Fruit fly (Drosophila melanogaster) whole organism, prepupa: Measurements from ENCODE around the gene ATPsynB.

Source experiments
- CG10631 ChIP-seq: fragments of 200-800 bp; sonication (Bioruptor generic); optimal IDR thresholded peaks from 2 replicates; lab custom pipeline; 2016; ENCODE audit warnings: missing biosample characterization, missing genetic modification characterization
- CG10669 ChIP-seq: fragments of 200-800 bp; sonication (Bioruptor generic); optimal IDR thresholded peaks from 3 replicates; lab custom pipeline; 2018; ENCODE audit warnings: missing biosample characterization, mild to moderate bottlenecking, missing genetic modification characterization, moderate library complexity
- CG11294 ChIP-seq: fragments of 200-800 bp; sonication (Bioruptor generic); IDR thresholded peaks from 2 replicates; pipeline ENCODE4 v1.3.6; 2022; ENCODE audit warnings: missing biosample characterization, missing genetic modification characterization
- CG11762 ChIP-seq: fragments of 200-800 bp; sonication (Bioruptor generic); optimal IDR thresholded peaks from 3 replicates; lab custom pipeline; 2016; ENCODE audit warnings: missing biosample characterization, missing genetic modification characterization; ENCODE audit not compliant: insufficient read depth
- CG11902 ChIP-seq: fragments of 200-800 bp; sonication (Bioruptor generic); optimal IDR thresholded peaks from 3 replicates; lab custom pipeline; 2016; ENCODE audit warnings: missing biosample characterization, missing genetic modification characterization
- CG15336 ChIP-seq: fragments of 200-800 bp; sonication (Bioruptor generic); IDR thresholded peaks from 2 replicates; pipeline ENCODE4 v1.3.6; 2022; ENCODE audit warnings: missing biosample characterization, missing genetic modification characterization
- CG1621 ChIP-seq: fragments of 200-800 bp; sonication (Bioruptor generic); optimal IDR thresholded peaks from 3 replicates; lab custom pipeline; 2018; ENCODE audit warnings: missing biosample characterization, mild to moderate bottlenecking, missing genetic modification characterization
- CG16779 ChIP-seq: fragments of 200-800 bp; sonication (Bioruptor generic); optimal IDR thresholded peaks from 3 replicates; lab custom pipeline; 2017; ENCODE audit warnings: missing biosample characterization, mild to moderate bottlenecking, missing genetic modification characterization
- CG3032 ChIP-seq: fragments of 200-800 bp; optimal IDR thresholded peaks from 2 replicates; lab custom pipeline; 2019; ENCODE audit warnings: missing biosample characterization, mild to moderate bottlenecking, missing genetic modification characterization, moderate library complexity
- CG32006 ChIP-seq: fragments of 200-800 bp; sonication (Bioruptor generic); optimal IDR thresholded peaks from 3 replicates; lab custom pipeline; 2017; ENCODE audit warnings: missing biosample characterization, mild to moderate bottlenecking, missing genetic modification characterization
- CG34406 ChIP-seq: fragments of 200-800 bp; sonication (Bioruptor generic); optimal IDR thresholded peaks from 3 replicates; lab custom pipeline; 2016; ENCODE audit warnings: missing biosample characterization, missing genetic modification characterization
- CG4318 ChIP-seq: fragments of 200-800 bp; sonication (Bioruptor generic); optimal IDR thresholded peaks from 3 replicates; lab custom pipeline; 2017; ENCODE audit warnings: missing biosample characterization, mild to moderate bottlenecking, missing genetic modification characterization
- CG6163 ChIP-seq: fragments of 200-800 bp; sonication (Bioruptor generic); IDR thresholded peaks from 3 replicates; pipeline ENCODE4 v1.3.6; 2022; ENCODE audit warnings: missing biosample characterization, missing genetic modification characterization
- CG6276 ChIP-seq: fragments of 200-800 bp; sonication (Bioruptor generic); optimal IDR thresholded peaks from 2 replicates; lab custom pipeline; 2017; ENCODE audit warnings: missing biosample characterization, mild to moderate bottlenecking, missing genetic modification characterization
- CG6792 ChIP-seq: fragments of 200-800 bp; sonication (Bioruptor generic); optimal IDR thresholded peaks from 3 replicates; lab custom pipeline; 2016; ENCODE audit warnings: missing biosample characterization, missing genetic modification characterization
- CG6808 ChIP-seq: fragments of 200-800 bp; sonication (Bioruptor generic); optimal IDR thresholded peaks from 3 replicates; lab custom pipeline; 2017; ENCODE audit warnings: missing biosample characterization, missing genetic modification characterization, mild to moderate bottlenecking, moderate library complexity, missing genetic modification reagents
- CG7368 ChIP-seq: fragments of 200-800 bp; sonication (Bioruptor generic); optimal IDR thresholded peaks from 3 replicates; lab custom pipeline; 2016; ENCODE audit warnings: missing biosample characterization, missing genetic modification characterization
- CG8119 ChIP-seq: fragments of 200-800 bp; sonication (Bioruptor generic); IDR thresholded peaks from 3 replicates; pipeline ENCODE4 v1.3.6; 2022; ENCODE audit warnings: missing biosample characterization, missing genetic modification characterization
- CG8319 ChIP-seq: fragments of 200-800 bp; sonication (Bioruptor generic); optimal IDR thresholded peaks from 3 replicates; lab custom pipeline; 2016; ENCODE audit warnings: missing biosample characterization, missing genetic modification characterization
- CG8632 ChIP-seq: fragments of 200-800 bp; sonication (Bioruptor generic); optimal IDR thresholded peaks from 3 replicates; lab custom pipeline; 2016; ENCODE audit warnings: missing biosample characterization, missing genetic modification characterization
- CG9139 ChIP-seq: fragments of 200-800 bp; sonication (Bioruptor generic); optimal IDR thresholded peaks from 3 replicates; lab custom pipeline; 2017; ENCODE audit warnings: missing biosample characterization, mild to moderate bottlenecking, missing genetic modification characterization
- Eip75B ChIP-seq: fragments of 200-800 bp; sonication (Bioruptor generic); optimal IDR thresholded peaks from 3 replicates; lab custom pipeline; 2016; ENCODE audit warnings: missing biosample characterization, missing genetic modification characterization
- Eip78C ChIP-seq: fragments of 200-800 bp; sonication (Bioruptor generic); peaks from one replicate; lab custom pipeline; 2016; ENCODE audit warnings: missing biosample characterization, missing genetic modification characterization
- Eip93F ChIP-seq: fragments of 200-800 bp; sonication (Bioruptor generic); optimal IDR thresholded peaks from 2 replicates; lab custom pipeline; 2016; ENCODE audit warnings: missing biosample characterization, mild to moderate bottlenecking, missing genetic modification characterization
- Ets21C ChIP-seq: fragments of 200-800 bp; sonication (Bioruptor generic); optimal IDR thresholded peaks from 3 replicates; lab custom pipeline; 2016; ENCODE audit warnings: missing biosample characterization, missing genetic modification characterization
- Gug ChIP-seq: fragments of 200-800 bp; sonication (Bioruptor generic); IDR thresholded peaks from 2 replicates; pipeline ENCODE4 v1.3.6; 2022; ENCODE audit warnings: missing biosample characterization, missing genetic modification characterization
- Hr38 ChIP-seq: sonication (Bioruptor generic); optimal IDR thresholded peaks from 2 replicates; lab custom pipeline; 2016; ENCODE audit warnings: missing biosample characterization, missing genetic modification characterization
- Hr39 ChIP-seq: fragments of 200-800 bp; sonication (Bioruptor generic); optimal IDR thresholded peaks from 2 replicates; lab custom pipeline; 2016; ENCODE audit warnings: missing biosample characterization, missing genetic modification characterization
- Hr4 ChIP-seq: fragments of 200-800 bp; sonication (Bioruptor generic); optimal IDR thresholded peaks from 3 replicates; lab custom pipeline; 2016; ENCODE audit warnings: missing biosample characterization, missing genetic modification characterization
- Lpt ChIP-seq: fragments of 200-800 bp; sonication (Bioruptor generic); optimal IDR thresholded peaks from 3 replicates; lab custom pipeline; 2016; ENCODE audit warnings: missing biosample characterization, missing genetic modification characterization
- Met ChIP-seq: fragments of 200-800 bp; sonication (Bioruptor generic); optimal IDR thresholded peaks from 3 replicates; lab custom pipeline; 2016; ENCODE audit warnings: missing biosample characterization, missing genetic modification characterization
- OdsH ChIP-seq: fragments of 200-800 bp; sonication (Bioruptor generic); optimal IDR thresholded peaks from 3 replicates; lab custom pipeline; 2016; ENCODE audit warnings: missing biosample characterization, missing genetic modification characterization
- Sox102F ChIP-seq: fragments of 200-800 bp; sonication (Bioruptor generic); optimal IDR thresholded peaks from 2 replicates; lab custom pipeline; 2016; ENCODE audit warnings: missing biosample characterization, mild to moderate bottlenecking, missing genetic modification characterization
- Sox14 ChIP-seq: fragments of 200-800 bp; sonication (Bioruptor generic); optimal IDR thresholded peaks from 3 replicates; lab custom pipeline; 2016; ENCODE audit warnings: missing biosample characterization, missing genetic modification characterization
- Sox15 ChIP-seq: fragments of 200-800 bp; sonication (Bioruptor generic); optimal IDR thresholded peaks from 3 replicates; lab custom pipeline; 2016; ENCODE audit warnings: missing biosample characterization, missing genetic modification characterization
- achi ChIP-seq: fragments of 200-800 bp; sonication (Bioruptor generic); optimal IDR thresholded peaks from 3 replicates; lab custom pipeline; 2016; ENCODE audit warnings: missing biosample characterization, missing genetic modification characterization
- acj6 ChIP-seq: fragments of 200-800 bp; sonication (Bioruptor generic); optimal IDR thresholded peaks from 3 replicates; lab custom pipeline; 2016; ENCODE audit warnings: missing biosample characterization, missing genetic modification characterization
- dsx ChIP-seq: fragments of 200-800 bp; optimal IDR thresholded peaks from 3 replicates; lab custom pipeline; 2019; ENCODE audit warnings: missing biosample characterization, mild to moderate bottlenecking, missing genetic modification characterization, moderate library complexity; ENCODE audit not compliant: poor library complexity, severe bottlenecking
- eg ChIP-seq: fragments of 200-800 bp; sonication (Bioruptor generic); IDR thresholded peaks from 3 replicates; pipeline ENCODE4 v1.3.6; 2022; ENCODE audit warnings: missing biosample characterization, missing genetic modification characterization
- esn ChIP-seq: fragments of 200-800 bp; sonication (Bioruptor generic); optimal IDR thresholded peaks from 2 replicates; lab custom pipeline; 2016; ENCODE audit warnings: missing biosample characterization, mild to moderate bottlenecking, missing genetic modification characterization, moderate library complexity
- fd85E ChIP-seq: fragments of 200-800 bp; sonication (Bioruptor generic); optimal IDR thresholded peaks from 3 replicates; lab custom pipeline; 2016; ENCODE audit warnings: missing biosample characterization, missing genetic modification characterization
- lz ChIP-seq: fragments of 200-800 bp; sonication (Bioruptor generic); optimal IDR thresholded peaks from 3 replicates; lab custom pipeline; 2016; ENCODE audit warnings: missing biosample characterization, missing genetic modification characterization
- pdm3 ChIP-seq: fragments of 200-800 bp; sonication (Bioruptor generic); optimal IDR thresholded peaks from 3 replicates; lab custom pipeline; 2016; ENCODE audit warnings: missing biosample characterization, missing genetic modification characterization
- salr ChIP-seq, 2 experiments: fragments of 200-800 bp; sonication (Bioruptor generic); optimal IDR thresholded peaks; 3 replicates each; lab custom pipeline; 2016 to 2018; ENCODE audit warnings: missing biosample characterization in 2 of 2, missing genetic modification characterization in 2 of 2, mild to moderate bottlenecking in 1 of 2
- spab ChIP-seq: fragments of 200-800 bp; sonication (Bioruptor generic); optimal IDR thresholded peaks from 2 replicates; lab custom pipeline; 2017; ENCODE audit warnings: missing biosample characterization, mild to moderate bottlenecking, missing genetic modification characterization, missing genetic modification reagents
- ss ChIP-seq, 2 experiments: fragments of 200-800 bp; sonication (Bioruptor generic); optimal IDR thresholded peaks; 2 replicates in 1 of 2; 3 replicates in 1 of 2; lab custom pipeline; 2017 to 2018; ENCODE audit warnings: mild to moderate bottlenecking in 2 of 2, missing biosample characterization in 2 of 2, missing genetic modification characterization in 2 of 2, moderate library complexity in 1 of 2
- svp ChIP-seq: fragments of 200-800 bp; sonication (Bioruptor generic); peaks from one replicate; lab custom pipeline; 2016; ENCODE audit warnings: missing biosample characterization, missing genetic modification characterization
- vri ChIP-seq: fragments of 200-800 bp; sonication (Bioruptor generic); optimal IDR thresholded peaks from 3 replicates; lab custom pipeline; 2016; ENCODE audit warnings: missing biosample characterization, mild to moderate bottlenecking, missing genetic modification characterization

Gene ATPsynB

dm6 chr3L:9726707-9727106 is 3.1 kb upstream of the ATPsynB start, which contains the start of gene Naa60:
Gene Naa60, plus strand, starts transcription at chr3L:9726895.
- no peak for TF ChIP-seq CG10631 (GFP tag; lab: Kevin White, UChicago)
- TF ChIP-seq Gug = no peak
- TF ChIP-seq Eip75B = no peak
- no peak for TF ChIP-seq CG32006 (GFP tag; lab: Kevin White, UChicago)

- TF ChIP-seq CG8119 (0 out of 3 replicates have a peak, but pooled peaks have one; percentile 18), OdsH (GFP tag; lab: Kevin White, UChicago) (no peak)
Measured at dm6 chr3L:9733563-9733962, 3.8 kb downstream of the ATPsynB start, which contains the start of gene CG6749. Gene CG6749, minus strand, starts transcription at chr3L:9733807.

- TF ChIP-seq Eip78C (GFP tag; lab: Kevin White, UChicago) (peak; percentile 76), Eip93F (GFP tag; lab: Kevin White, UChicago) (no peak), CG10669 (GFP tag; lab: Kevin White, UChicago) (peak; percentile 40), Sox102F (GFP tag; lab: Kevin White, UChicago) (no peak), acj6 (GFP tag; lab: Kevin White, UChicago) (peak; percentile 24), Lpt (GFP tag; lab: Kevin White, UChicago) (peak; percentile 16), dsx (GFP tag; lab: Kevin White, UChicago) (no peak), achi (GFP tag; lab: Kevin White, UChicago) (peak; percentile 49), CG9139 (GFP tag; lab: Kevin White, UChicago) (no peak), salr (GFP tag; optimal IDR thresholded peaks at IDR 0.05; lab: Kevin White, UChicago) (peak in 1 of 2 experiments; percentile 14), CG11902 (GFP tag; lab: Kevin White, UChicago) (peak; percentile 18), CG4318 (GFP tag; lab: Kevin White, UChicago) (peak; percentile 10), Hr4 (GFP tag; lab: Kevin White, UChicago) (peak; percentile 41), Gug (no peak), fd85E (GFP tag; lab: Kevin White, UChicago) (no peak), CG3032 (tag; lab: Kevin White, UChicago) (peak; percentile 50), CG15336 (GFP tag; lab: Robert Waterston, UW) (peak; percentile 52), esn (GFP tag; lab: Kevin White, UChicago) (peak; percentile 39), CG6808 (GFP tag; lab: Kevin White, UChicago) (peak; percentile 20), spab (no peak), CG34406 (GFP tag; lab: Kevin White, UChicago) (peak; percentile 33), vri (GFP tag; lab: Kevin White, UChicago) (no peak), CG11294 (GFP tag; lab: Robert Waterston, UW) (no peak), OdsH (GFP tag; lab: Kevin White, UChicago) (no peak), Hr38 (GFP tag; lab: Kevin White, UChicago) (no peak), CG8632 (no peak), lz (GFP tag; lab: Kevin White, UChicago) (peak; percentile 18), Sox14 (no peak), CG8119 (0 out of 3 replicates have a peak, but pooled peaks have one; percentile 46), CG1621 (tag; lab: Kevin White, UChicago) (no peak), Met (GFP tag; lab: Kevin White, UChicago) (no peak), CG8319 (GFP tag; lab: Kevin White, UChicago) (no peak), CG16779 (tag; lab: Kevin White, UChicago) (no peak), CG6792 (GFP tag; lab: Kevin White, UChicago) (peak; percentile 19), ss (GFP tag; optimal IDR thresholded peaks at IDR 0.05; lab: Kevin White, UChicago) (no peak), CG6163 (GFP tag; lab: Robert Waterston, UW) (peak; percentile 46; the same call in 1 of the 3 replicates), Eip75B (peak; percentile 38), CG10631 (GFP tag; lab: Kevin White, UChicago) (peak; percentile 34), eg (peak; percentile 68), svp (GFP tag; lab: Kevin White, UChicago) (no peak), Hr39 (no peak), CG6276 (peak; percentile 9), Ets21C (GFP tag; lab: Kevin White, UChicago) (no peak), CG11762 (GFP tag; lab: Kevin White, UChicago) (no peak), Sox15 (no peak), pdm3 (GFP tag; lab: Kevin White, UChicago) (peak; percentile 24), CG7368 (no peak)
Measured at dm6 chr3L:9739629-9740028, 9.8 kb downstream of the ATPsynB start.
